Worm (Caenorhabditis elegans) whole organism, L1 larva: ENCODE results near the gene T19H12.3.

Experiments used
- ceh-82 ChIP-seq, 3 experiments: fragments of 150-350 bp in 1 of 3; sonication (generic microtip) in 2 of 3; optimal IDR thresholded peaks; 2 replicates each; lab custom pipeline; 2014 to 2017; ENCODE audit warnings: missing biosample characterization in 3 of 3, missing genetic modification characterization in 3 of 3
- elt-2 ChIP-seq: sonication (generic microtip); optimal IDR thresholded peaks from 2 replicates; lab custom pipeline; 2016; ENCODE audit warnings: missing genetic modification characterization, mild to moderate bottlenecking, inconsistent platforms, missing compliant biosample characterization, missing genetic modification reagents
- unc-130 ChIP-seq: fragments of 150-350 bp; optimal IDR thresholded peaks from 2 replicates; lab custom pipeline; 2017; ENCODE audit warnings: missing biosample characterization, missing genetic modification characterization, inconsistent platforms

DNA sequence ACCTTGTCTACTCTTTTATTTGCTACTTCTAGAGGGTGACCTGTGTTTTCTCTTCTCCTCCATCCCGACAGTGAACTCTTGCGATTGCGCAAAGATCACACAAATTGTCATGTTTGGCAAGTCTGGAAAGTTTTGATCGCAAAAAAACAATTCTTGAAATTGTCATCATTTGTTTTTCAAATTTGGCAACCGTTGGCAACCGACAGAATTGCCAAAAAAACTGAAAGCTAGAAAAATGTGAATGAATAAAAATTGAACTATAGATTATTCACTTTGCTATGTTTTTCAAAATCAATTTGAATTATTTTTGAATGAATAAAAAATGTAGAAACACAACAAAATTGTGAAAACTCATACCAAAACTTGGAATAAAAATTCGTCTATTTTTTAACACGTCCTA lies 9.5 kb downstream of the T19H12.3 start, which contains the start of gene ugt-11:
- TF ChIP-seq unc-130 (tag; lab: Kevin White, UChicago) (no peak), ceh-82 (tag; optimal IDR thresholded peaks at IDR 0.05; lab: Kevin White, UChicago) (no peak), elt-2 (no peak)
